Fruit fly (Drosophila melanogaster) whole organism: ENCODE data around the gene CheB38b.

Experiments
- CG8478 ChIP-seq: fragments of >200 bp; optimal IDR thresholded peaks from 2 replicates; lab custom pipeline; 2018; ENCODE audit warnings: inconsistent platforms
- Dll ChIP-seq: fragments of >200 bp; optimal IDR thresholded peaks from 2 replicates; lab custom pipeline; 2017
- EcR ChIP-seq, 2 experiments: fragments of >200 bp; optimal IDR thresholded peaks; 2 replicates each; lab custom pipeline; 2017; ENCODE audit warnings: missing biosample characterization in 2 of 2, missing genetic modification characterization in 2 of 2, missing genetic modification reagents in 2 of 2
- pan ChIP-seq: fragments of >200 bp; optimal IDR thresholded peaks from 2 replicates; lab custom pipeline; 2017
- psq ChIP-seq: fragments of >200 bp; optimal IDR thresholded peaks from 2 replicates; lab custom pipeline; 2017
- usp ChIP-seq: fragments of >200 bp; optimal IDR thresholded peaks from 2 replicates; lab custom pipeline; 2017; ENCODE audit warnings: missing biosample characterization, missing genetic modification characterization, mixed read lengths

CheB38b gene

dm6 chr2L:20770242-20770769 is 46.8 kb downstream of the CheB38b start, which contains the start of gene cad:
Gene cad, plus strand, starts transcription at chr2L:20770731.
- TF ChIP-seq EcR (GFP tag; optimal IDR thresholded peaks at IDR 0.05; lab: Kevin White, UChicago) (no peak), psq (lab: Kevin White, UChicago) (no peak), usp (GFP tag; lab: Kevin White, UChicago) (no peak), CG8478 (lab: Kevin White, UChicago) (peak; percentile 97), pan (no peak), Dll (lab: Kevin White, UChicago) (peak; percentile 30)

- TF ChIP-seq pan (no peak), usp (GFP tag; lab: Kevin White, UChicago) (no peak), CG8478 (lab: Kevin White, UChicago) (no peak), EcR (GFP tag; optimal IDR thresholded peaks at IDR 0.05; lab: Kevin White, UChicago) (no peak), psq (lab: Kevin White, UChicago) (no peak), Dll (lab: Kevin White, UChicago) (no peak)
Observed at dm6 chr2L:20768568-20769071, 48.5 kb downstream of the CheB38b start.
